Worm (Caenorhabditis elegans): ENCODE data around the gene F13B12.3.

DNA sequence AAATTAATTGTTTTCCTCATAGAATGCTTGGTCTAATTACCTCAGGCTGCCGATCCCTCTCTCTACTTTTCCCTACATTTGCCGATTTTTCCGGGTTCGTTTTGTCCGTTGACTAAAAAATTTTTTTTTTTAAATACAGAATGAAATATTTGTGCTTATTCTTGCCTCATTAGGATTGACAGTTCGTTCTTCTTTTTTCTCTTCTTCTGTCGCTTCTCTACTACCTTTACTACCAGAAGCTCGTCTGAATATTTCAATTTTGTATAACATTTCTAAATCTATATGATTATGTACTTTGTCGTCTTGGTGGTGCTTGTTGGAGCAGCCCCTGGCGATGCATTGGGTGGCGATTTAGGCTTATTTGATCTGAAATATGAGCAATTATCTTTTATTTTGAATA, 36.3 kb downstream of the F13B12.3 start:
- TF ChIP-seq fos-1 (tag; optimal IDR thresholded peaks at IDR 0.05), result no peak
- TF ChIP-seq ztf-11 (tag; optimal IDR thresholded peaks at IDR 0.05), result no peak
- no peak for TF ChIP-seq daf-12 (tag; optimal IDR thresholded peaks at IDR 0.05)
- TF ChIP-seq nhr-28 (tag; optimal IDR thresholded peaks at IDR 0.05), result no peak
- no peak for TF ChIP-seq nhr-237 (tag; optimal IDR thresholded peaks at IDR 0.05)
- no peak for TF ChIP-seq nhr-12 (tag; optimal IDR thresholded peaks at IDR 0.05)
- TF ChIP-seq unc-39 (tag; optimal IDR thresholded peaks at IDR 0.05), result no peak
- no peak for TF ChIP-seq nhr-76 (tag; optimal IDR thresholded peaks at IDR 0.05)
- no peak for TF ChIP-seq elt-3 (tag; optimal IDR thresholded peaks at IDR 0.05)
- no peak for TF ChIP-seq ceh-82 (tag; optimal IDR thresholded peaks at IDR 0.05)

Data from whole organism, L3 larva.